Worm (Caenorhabditis elegans) whole organism, L4 larva: ENCODE results near the gene rpoa-49.

Experiments
- ama-1 ChIP-seq: fragments of 150-350 bp; optimal IDR thresholded peaks from 2 replicates; lab custom pipeline; 2014; ENCODE audit warnings: inconsistent platforms, mixed read lengths
- ceh-32 ChIP-seq: sonication (generic microtip); optimal IDR thresholded peaks from 2 replicates; lab custom pipeline; 2016; ENCODE audit warnings: mild to moderate bottlenecking, missing genetic modification characterization, missing compliant biosample characterization; ENCODE audit not compliant: poor library complexity
- fos-1 ChIP-seq: fragments of 150-350 bp; optimal IDR thresholded peaks from 2 replicates; lab custom pipeline; 2014; ENCODE audit warnings: missing biosample characterization, missing genetic modification characterization
- lin-39 ChIP-seq: fragments of 150-350 bp; optimal IDR thresholded peaks from 2 replicates; lab custom pipeline; 2014; ENCODE audit warnings: missing biosample characterization, missing genetic modification reagents, missing genetic modification characterization
- snpc-4 ChIP-seq: fragments of 150-350 bp; optimal IDR thresholded peaks from 2 replicates; lab custom pipeline; 2014; ENCODE audit warnings: missing biosample characterization, missing genetic modification characterization

- TF ChIP-seq snpc-4 = no peak
- TF ChIP-seq lin-39 (tag; lab: Kevin White, UChicago) = no peak
- TF ChIP-seq ama-1 = no peak
- TF ChIP-seq fos-1 (tag; lab: Kevin White, UChicago) = no peak
- TF ChIP-seq ceh-32 (tag; lab: Kevin White, UChicago) = no peak
Measured at ce11 chrII:73329-73728, 28.5 kb downstream of the rpoa-49 start.
